Fruit fly (Drosophila melanogaster) whole organism: ENCODE results near the gene w-cup.

Experiments used
- Dll ChIP-seq: fragments of >200 bp; optimal IDR thresholded peaks from 2 replicates; lab custom pipeline; 2017
- EcR ChIP-seq, 2 experiments: fragments of >200 bp; optimal IDR thresholded peaks; 2 replicates each; lab custom pipeline; 2017; ENCODE audit warnings: missing biosample characterization in 2 of 2, missing genetic modification characterization in 2 of 2, missing genetic modification reagents in 2 of 2
- pan ChIP-seq: fragments of >200 bp; optimal IDR thresholded peaks from 2 replicates; lab custom pipeline; 2017
- psq ChIP-seq: fragments of >200 bp; optimal IDR thresholded peaks from 2 replicates; lab custom pipeline; 2017
- usp ChIP-seq: fragments of >200 bp; optimal IDR thresholded peaks from 2 replicates; lab custom pipeline; 2017; ENCODE audit warnings: missing biosample characterization, missing genetic modification characterization, mixed read lengths

dm6 chr2L:10614660-10615479 is 37.3 kb upstream of the w-cup start:
- TF ChIP-seq pan (lab: Kevin White, UChicago) (no peak), psq (lab: Kevin White, UChicago) (no peak), Dll (lab: Kevin White, UChicago) (no peak), EcR (GFP tag; optimal IDR thresholded peaks at IDR 0.05; lab: Kevin White, UChicago) (no peak), usp (GFP tag; lab: Kevin White, UChicago) (no peak)
